Worm (Caenorhabditis elegans) whole organism, midembryonic: Measurements from ENCODE around the gene srw-89.

Source experiments
- T22C8.4 ChIP-seq: fragments of 200-800 bp; sonication (Bioruptor generic); IDR thresholded peaks from 2 replicates; pipeline ENCODE4 v1.3.6; 2022; ENCODE audit warnings: missing genetic modification characterization, missing compliant biosample characterization
- cog-1 ChIP-seq: sonication (generic microtip); optimal IDR thresholded peaks from 2 replicates; lab custom pipeline; 2016; ENCODE audit warnings: missing genetic modification characterization, missing compliant biosample characterization
- flt-1 ChIP-seq: fragments of 200-800 bp; sonication (Bioruptor generic); IDR thresholded peaks from 2 replicates; pipeline ENCODE4 v1.3.6; 2022; ENCODE audit warnings: missing genetic modification characterization, missing compliant biosample characterization
- klf-2 ChIP-seq: fragments of 200-800 bp; sonication (Bioruptor generic); conservative IDR thresholded peaks from 2 replicates; pipeline ENCODE4 v1.3.6; 2022; ENCODE audit warnings: missing genetic modification reagents, missing genetic modification characterization, missing compliant biosample characterization
- med-1 ChIP-seq: sonication (generic microtip); optimal IDR thresholded peaks from 2 replicates; lab custom pipeline; 2017; ENCODE audit warnings: missing genetic modification characterization, mild to moderate bottlenecking, missing compliant biosample characterization, antibody characterized with exemption, missing genetic modification reagents; ENCODE audit not compliant: insufficient read depth
- ref-1 ChIP-seq: fragments of 200-800 bp; sonication (Bioruptor generic); conservative IDR thresholded peaks from 2 replicates; pipeline ENCODE4 v1.3.6; 2022; ENCODE audit warnings: missing genetic modification reagents, missing genetic modification characterization, missing compliant biosample characterization
- tab-1 ChIP-seq: fragments of 200-800 bp; sonication (Bioruptor generic); IDR thresholded peaks from 2 replicates; pipeline ENCODE4 v1.3.6; 2022; ENCODE audit warnings: missing genetic modification characterization, missing compliant biosample characterization
- ztf-23 ChIP-seq: fragments of 200-800 bp; sonication (Bioruptor generic); IDR thresholded peaks from 2 replicates; pipeline ENCODE4 v1.3.6; 2022; ENCODE audit warnings: missing genetic modification reagents, missing genetic modification characterization, missing compliant biosample characterization
- ztf-29 ChIP-seq: fragments of 200-800 bp; sonication (Bioruptor generic); IDR thresholded peaks from 2 replicates; pipeline ENCODE4 v1.3.6; 2022; ENCODE audit warnings: missing genetic modification reagents, missing genetic modification characterization, missing compliant biosample characterization

srw-89 gene

DNA sequence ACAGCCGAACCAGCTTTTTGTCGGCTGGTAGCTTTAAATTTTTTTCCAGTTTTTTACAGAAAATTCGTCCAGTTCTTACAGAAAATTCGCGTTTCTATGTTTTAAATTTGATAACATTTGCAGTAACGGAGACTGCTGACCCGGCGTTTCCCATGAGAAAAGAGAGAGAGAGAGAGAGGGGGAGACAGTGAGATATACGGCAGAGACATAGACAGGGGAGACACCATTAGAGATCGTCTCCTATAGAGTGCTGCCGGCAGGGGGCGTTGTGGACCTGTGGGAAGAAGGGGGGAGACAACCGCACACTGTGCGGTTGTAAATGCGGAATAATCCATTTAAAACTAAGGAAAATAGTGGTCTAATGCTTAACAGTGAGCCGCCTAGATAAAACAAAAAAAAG, 12.7 kb downstream of the srw-89 start:
- 0 out of 2 replicates have a peak, but pooled peaks have one; percentile 4 for TF ChIP-seq ref-1 (GFP tag; lab: Robert Waterston, UW)
- peak; percentile 16 for TF ChIP-seq med-1 (GFP tag; lab: Kevin White, UChicago)
- TF ChIP-seq klf-2 (GFP tag; lab: Robert Waterston, UW), result 0 out of 2 replicates have a peak, but pooled peaks have one; percentile 48
- TF ChIP-seq ztf-29 (GFP tag; lab: Robert Waterston, UW), result no peak

DNA sequence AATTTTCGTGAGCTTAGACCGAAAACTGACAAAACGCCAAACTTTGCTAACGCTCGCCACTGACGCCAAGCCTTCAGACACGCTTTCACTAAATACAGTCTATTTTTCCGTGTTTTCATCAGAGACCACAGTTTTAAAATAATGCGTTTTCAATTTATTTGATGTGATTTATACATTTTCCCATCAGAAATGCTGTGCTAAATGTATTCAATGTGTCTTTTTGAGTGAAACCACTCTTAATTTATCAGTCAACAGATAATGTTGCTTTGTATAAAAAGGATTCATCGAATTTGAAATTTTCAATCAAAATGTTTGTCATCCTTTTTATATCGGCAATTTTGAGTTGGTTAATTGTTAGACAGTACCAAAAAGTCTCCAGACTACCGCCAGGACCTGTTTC, 14.4 kb downstream of the srw-89 start, which contains the start of gene cyp-35A4:
Gene cyp-35A4 (plus strand): TSS at position 301 of the 400 bp plus-strand sequence.
- TF ChIP-seq flt-1 (GFP tag; lab: Robert Waterston, UW), result no peak
- TF ChIP-seq cog-1 (tag; lab: Kevin White, UChicago), result no peak

DNA sequence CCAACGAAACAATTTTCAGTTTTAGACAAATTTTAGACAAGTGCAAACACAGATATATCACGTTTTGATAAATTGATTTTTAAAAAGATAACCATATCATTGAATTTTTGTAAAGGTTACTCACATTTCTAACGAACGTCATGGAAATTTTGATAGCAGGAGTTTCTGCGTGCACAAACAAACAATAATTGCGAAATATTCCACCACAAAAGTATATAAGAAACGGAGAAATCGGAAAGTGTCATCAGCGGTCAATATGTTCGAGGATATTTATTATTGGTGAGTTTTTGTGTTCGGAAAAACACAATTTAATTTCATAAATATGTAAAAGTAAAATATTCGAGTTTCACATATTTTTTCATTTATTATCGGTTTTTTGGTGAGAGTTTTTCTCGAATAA, 17.4 kb downstream of the srw-89 start, which contains the start of gene C49G7.7:
Gene C49G7.7 (plus strand): TSS at position 174 of the 400 bp plus-strand sequence.
- TF ChIP-seq cog-1 (tag; lab: Kevin White, UChicago) (no peak), T22C8.4 (GFP tag; lab: Robert Waterston, UW) (no peak), flt-1 (GFP tag; lab: Robert Waterston, UW) (no peak), ztf-23 (GFP tag; lab: Robert Waterston, UW) (no peak), ref-1 (GFP tag; lab: Robert Waterston, UW) (no peak), klf-2 (GFP tag; lab: Robert Waterston, UW) (no peak), ztf-29 (GFP tag; lab: Robert Waterston, UW) (no peak), med-1 (GFP tag; lab: Kevin White, UChicago) (no peak), tab-1 (GFP tag; lab: Robert Waterston, UW) (no peak)

DNA sequence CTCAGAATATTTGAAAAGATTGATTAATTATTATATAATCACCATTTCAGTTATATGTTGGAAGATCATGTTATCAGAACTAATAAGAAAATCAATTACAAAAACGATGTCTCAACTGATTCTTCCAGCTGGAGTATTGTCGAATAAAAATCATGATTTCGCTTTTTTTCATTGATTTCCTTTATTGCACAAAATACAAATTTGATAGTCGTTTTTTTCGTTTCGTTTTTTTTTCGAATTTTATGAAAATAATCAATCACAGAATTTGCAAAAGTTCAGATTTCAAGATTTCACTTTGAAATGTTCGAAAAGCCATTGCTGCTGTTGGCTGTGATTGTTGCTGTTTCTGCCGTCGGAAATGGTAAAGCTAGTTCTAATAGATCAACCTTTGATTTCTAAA, 18.9 kb downstream of the srw-89 start, which contains the start of gene C49G7.13:
Gene C49G7.13 (plus strand): TSS at position 301 of the 400 bp plus-strand sequence.
- TF ChIP-seq tab-1 (GFP tag; lab: Robert Waterston, UW) (no peak), flt-1 (GFP tag; lab: Robert Waterston, UW) (no peak)

DNA sequence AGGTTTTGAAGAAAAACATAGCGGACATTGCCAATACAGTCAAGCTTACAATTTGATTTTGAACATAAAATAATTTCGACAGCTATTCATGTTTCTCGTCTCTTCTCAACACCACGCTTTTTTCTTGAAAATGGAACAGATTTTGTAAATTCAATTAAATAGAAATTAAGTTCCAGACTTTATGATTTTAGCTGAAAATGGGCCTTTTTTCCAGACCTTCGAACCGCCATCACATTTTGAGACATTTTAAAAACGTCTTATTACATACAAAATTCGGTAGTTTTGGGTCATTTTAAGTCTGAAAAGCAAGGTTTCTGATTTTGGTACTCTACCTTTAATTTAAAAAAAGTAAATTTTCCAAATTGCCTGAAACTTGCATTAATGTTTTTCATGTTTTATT, 21.2 kb downstream of the srw-89 start, which contains the start of gene C49G7.12:
Gene C49G7.12 (plus strand): TSS at position 301 of the 400 bp plus-strand sequence.
- no peak for TF ChIP-seq cog-1 (tag; lab: Kevin White, UChicago)
- TF ChIP-seq T22C8.4 (GFP tag; lab: Robert Waterston, UW), result no peak
- TF ChIP-seq tab-1 (GFP tag; lab: Robert Waterston, UW), result no peak
- TF ChIP-seq med-1 (GFP tag; lab: Kevin White, UChicago), result no peak
- TF ChIP-seq klf-2 (GFP tag; lab: Robert Waterston, UW), result no peak
- no peak for TF ChIP-seq ztf-29 (GFP tag; lab: Robert Waterston, UW)

DNA sequence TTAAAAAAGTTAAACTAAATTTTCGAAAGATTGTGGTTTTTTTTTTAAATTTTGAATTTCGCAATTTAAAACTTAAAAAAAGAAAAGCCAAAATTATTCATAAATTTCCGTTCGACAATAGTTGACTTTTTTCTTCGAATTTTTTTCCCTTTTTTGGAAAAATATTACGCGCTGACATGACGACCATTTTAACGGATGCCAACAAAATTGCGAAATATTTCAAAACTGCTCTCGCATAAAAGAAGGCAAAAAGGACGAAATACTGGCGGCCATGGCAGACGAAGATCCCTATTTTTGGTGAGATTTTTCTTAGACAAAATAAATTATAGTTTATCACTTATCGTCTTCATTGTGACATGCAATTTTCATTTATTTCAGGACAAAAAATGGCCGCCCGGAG, 21.7 kb downstream of the srw-89 start:
- TF ChIP-seq cog-1 (tag; lab: Kevin White, UChicago), result no peak
- no peak for TF ChIP-seq ztf-23 (GFP tag; lab: Robert Waterston, UW)
- TF ChIP-seq T22C8.4 (GFP tag; lab: Robert Waterston, UW), result no peak
- no peak for TF ChIP-seq klf-2 (GFP tag; lab: Robert Waterston, UW)
- TF ChIP-seq tab-1 (GFP tag; lab: Robert Waterston, UW), result no peak
- no peak for TF ChIP-seq flt-1 (GFP tag; lab: Robert Waterston, UW)
- no peak for TF ChIP-seq ztf-29 (GFP tag; lab: Robert Waterston, UW)

- TF ChIP-seq ref-1 (GFP tag; lab: Robert Waterston, UW), result no peak
- no peak for TF ChIP-seq klf-2 (GFP tag; lab: Robert Waterston, UW)
- TF ChIP-seq med-1 (GFP tag; lab: Kevin White, UChicago), result no peak
- TF ChIP-seq flt-1 (GFP tag; lab: Robert Waterston, UW), result no peak
- no peak for TF ChIP-seq tab-1 (GFP tag; lab: Robert Waterston, UW)
- TF ChIP-seq cog-1 (tag; lab: Kevin White, UChicago), result no peak
- no peak for TF ChIP-seq ztf-29 (GFP tag; lab: Robert Waterston, UW)
- no peak for TF ChIP-seq T22C8.4 (GFP tag; lab: Robert Waterston, UW)
- TF ChIP-seq ztf-23 (GFP tag; lab: Robert Waterston, UW), result no peak
Observed at ce11 chrV:4041853-4042424, 25.1 kb downstream of the srw-89 start, which contains the start of the genes C49G7.10 and irg-2. Gene C49G7.10, minus strand, starts transcription at chrV:4042021. Gene irg-2, plus strand, starts transcription at chrV:4042181.

- TF ChIP-seq T22C8.4 (GFP tag; lab: Robert Waterston, UW), result no peak
- TF ChIP-seq med-1 (GFP tag; lab: Kevin White, UChicago), result no peak
- TF ChIP-seq ztf-23 (GFP tag; lab: Robert Waterston, UW), result no peak
- no peak for TF ChIP-seq flt-1 (GFP tag; lab: Robert Waterston, UW)
- TF ChIP-seq ztf-29 (GFP tag; lab: Robert Waterston, UW), result no peak
Observed at ce11 chrV:4043632-4044031, 26.8 kb downstream of the srw-89 start, which contains the start of gene phat-3. Gene phat-3, plus strand, starts transcription at chrV:4043932.

ce11 chrV:4046122-4046521, 29.2 kb downstream of the srw-89 start, which contains the start of gene phat-7:
Gene phat-7, plus strand, starts transcription at chrV:4046422.
- TF ChIP-seq T22C8.4 (GFP tag; lab: Robert Waterston, UW), result no peak
- TF ChIP-seq ref-1 (GFP tag; lab: Robert Waterston, UW), result no peak
- TF ChIP-seq ztf-23 (GFP tag; lab: Robert Waterston, UW), result no peak
- TF ChIP-seq ztf-29 (GFP tag; lab: Robert Waterston, UW), result no peak
- TF ChIP-seq klf-2 (GFP tag; lab: Robert Waterston, UW), result no peak
- TF ChIP-seq flt-1 (GFP tag; lab: Robert Waterston, UW), result no peak
- TF ChIP-seq cog-1 (tag; lab: Kevin White, UChicago), result no peak
- no peak for TF ChIP-seq tab-1 (GFP tag; lab: Robert Waterston, UW)
- no peak for TF ChIP-seq med-1 (GFP tag; lab: Kevin White, UChicago)
